Fruit fly (Drosophila melanogaster): ENCODE results near the gene Theg.

The Theg gene

dm6 chr3R:22034160-22034742 lies 19.8 kb downstream of the Theg start, which contains the start of the genes CG45099, CG6015, pit and Fadd:
Gene CG45099 (minus strand): TSS chr3R:22034286.
Gene CG6015 (minus strand): TSS chr3R:22034286.
Gene pit (plus strand): TSS chr3R:22034298.
Gene Fadd (plus strand): TSS chr3R:22034455.
- TF ChIP-seq CG32264 (GFP tag; optimal IDR thresholded peaks at IDR 0.05) = peak; percentile 7
- TF ChIP-seq Hr83 (GFP tag; optimal IDR thresholded peaks at IDR 0.05; ENCODE audit: poor library complexity, severe bottlenecking) = no peak

DNA sequence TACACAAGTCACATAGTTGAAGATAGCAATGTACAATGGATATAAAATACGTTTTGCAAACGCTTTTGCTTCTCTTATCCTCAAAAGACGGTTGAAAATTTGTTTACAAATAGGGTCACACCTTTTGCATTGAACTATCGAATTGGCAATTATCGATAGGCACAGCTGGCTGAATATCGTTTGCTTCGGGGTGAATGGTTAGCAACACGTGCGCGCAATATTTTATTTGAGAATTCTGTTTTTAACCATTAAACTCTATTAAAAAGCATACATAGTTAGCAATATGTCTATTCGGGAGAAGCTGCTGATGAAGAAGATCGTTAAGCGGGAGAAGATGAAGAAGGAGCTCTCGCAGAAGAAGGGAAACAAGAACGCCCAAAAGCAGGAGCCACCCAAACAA lies 21.1 kb downstream of the Theg start:
- TF ChIP-seq rgr (GFP tag; optimal IDR thresholded peaks at IDR 0.05) = no peak
- no peak for TF ChIP-seq pan (optimal IDR thresholded peaks at IDR 0.05)
- no peak for TF ChIP-seq CG9705 (GFP tag; optimal IDR thresholded peaks at IDR 0.05)
- TF ChIP-seq CrebA (GFP tag; optimal IDR thresholded peaks at IDR 0.05; ENCODE audit: borderline replicate concordance) = no peak
- no peak for TF ChIP-seq tai (GFP tag; optimal IDR thresholded peaks at IDR 0.05)
- TF ChIP-seq lola (GFP tag; optimal IDR thresholded peaks at IDR 0.05) = no peak
- TF ChIP-seq Mio (GFP tag; optimal IDR thresholded peaks at IDR 0.05) = no peak
- TF ChIP-seq N (GFP tag; optimal IDR thresholded peaks at IDR 0.05) = no peak
- no peak for TF ChIP-seq h (GFP tag; optimal IDR thresholded peaks at IDR 0.05)
- TF ChIP-seq Rel (GFP tag; optimal IDR thresholded peaks at IDR 0.05) = no peak
- peak; percentile 56 for TF ChIP-seq Rel (tag; optimal IDR thresholded peaks at IDR 0.05)
- TF ChIP-seq Myc (optimal IDR thresholded peaks at IDR 0.05) = peak; percentile 52
- TF ChIP-seq foxo (GFP tag; optimal IDR thresholded peaks at IDR 0.05) = no peak
- no peak for TF ChIP-seq dl (GFP tag; optimal IDR thresholded peaks at IDR 0.05; ENCODE audit: insufficient read depth in 1 of 2, partially characterized antibody in 2 of 2)

DNA sequence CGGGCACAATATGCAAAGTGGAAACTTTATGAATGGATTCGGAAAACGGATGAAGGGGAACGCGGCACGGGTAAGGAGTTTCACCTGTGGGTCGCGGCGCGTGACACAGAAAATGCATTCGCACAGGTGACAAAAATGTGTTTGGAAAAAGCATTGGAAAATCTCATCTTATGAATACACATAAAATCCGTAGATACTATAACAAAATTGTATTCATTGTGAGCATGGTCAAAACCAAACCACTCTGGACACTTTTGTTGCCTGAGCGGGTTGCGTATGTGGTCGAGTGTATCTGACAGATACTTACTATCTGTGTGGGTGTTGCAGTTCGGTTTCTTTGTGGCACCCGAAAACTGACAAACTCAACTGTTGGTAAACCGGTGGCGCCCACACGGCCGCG lies 25.0 kb downstream of the Theg start:
- TF ChIP-seq ey (GFP tag; optimal IDR thresholded peaks at IDR 0.05) (peak; percentile 62), Sp1 (GFP tag; optimal IDR thresholded peaks at IDR 0.05) (peak; percentile 10), tai (GFP tag; optimal IDR thresholded peaks at IDR 0.05) (no peak), HLH106 (tag; optimal IDR thresholded peaks at IDR 0.05) (peak; percentile 19), usp (GFP tag; optimal IDR thresholded peaks at IDR 0.05) (no peak), psq (GFP tag; optimal IDR thresholded peaks at IDR 0.05) (peak; percentile 50), dsf (GFP tag; optimal IDR thresholded peaks at IDR 0.05; ENCODE audit: borderline replicate concordance) (no peak), rgr (GFP tag; optimal IDR thresholded peaks at IDR 0.05) (peak; percentile 71), OdsH (GFP tag; optimal IDR thresholded peaks at IDR 0.05) (peak; percentile 61), Dif (GFP tag; optimal IDR thresholded peaks at IDR 0.05; ENCODE audit: partially characterized antibody) (no peak), Jra (GFP tag; optimal IDR thresholded peaks at IDR 0.05) (no peak)

DNA sequence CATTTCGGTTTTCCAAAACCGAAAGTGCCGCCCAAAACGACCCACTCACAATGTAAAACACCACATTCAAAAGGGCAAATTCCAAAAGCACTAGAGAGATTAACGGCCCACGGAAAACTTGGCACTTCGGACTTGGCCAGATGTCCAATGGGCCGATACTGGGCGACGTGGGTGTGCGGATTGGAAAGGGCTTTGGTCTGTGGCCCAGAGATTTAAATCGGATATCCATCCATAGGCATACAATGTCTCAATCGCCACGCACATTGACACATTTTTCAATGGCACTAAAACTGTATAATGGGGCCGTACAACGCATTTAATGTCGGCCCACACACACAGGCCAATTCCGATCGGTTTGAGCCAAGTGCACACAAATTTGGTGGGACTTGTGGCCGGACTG lies 25.9 kb downstream of the Theg start:
- TF ChIP-seq rgr (GFP tag; optimal IDR thresholded peaks at IDR 0.05) (no peak), usp (GFP tag; optimal IDR thresholded peaks at IDR 0.05) (no peak), Vsx2 (GFP tag; optimal IDR thresholded peaks at IDR 0.05; ENCODE audit: partially characterized antibody) (no peak), HLH106 (tag; optimal IDR thresholded peaks at IDR 0.05) (no peak), br (GFP tag; optimal IDR thresholded peaks at IDR 0.05) (no peak), Hr78 (GFP tag; optimal IDR thresholded peaks at IDR 0.05) (no peak), dl (GFP tag; optimal IDR thresholded peaks at IDR 0.05; ENCODE audit: insufficient read depth in 1 of 2, partially characterized antibody in 2 of 2) (no peak), OdsH (GFP tag; optimal IDR thresholded peaks at IDR 0.05) (no peak)

dm6 chr3R:22041625-22042282 lies 27.3 kb downstream of the Theg start, which contains the start of gene how:
Gene how (plus strand): TSS chr3R:22042191.
- TF ChIP-seq Jra (GFP tag; optimal IDR thresholded peaks at IDR 0.05) (no peak), h (GFP tag; optimal IDR thresholded peaks at IDR 0.05) (peak; percentile 36), CG32264 (GFP tag; optimal IDR thresholded peaks at IDR 0.05) (no peak), fru (GFP tag; optimal IDR thresholded peaks at IDR 0.05) (peak; percentile 8), dmrt93B (GFP tag; optimal IDR thresholded peaks at IDR 0.05) (no peak), CG9705 (GFP tag; optimal IDR thresholded peaks at IDR 0.05) (peak; percentile 3), Rel (GFP tag; optimal IDR thresholded peaks at IDR 0.05) (no peak), Rel (tag; optimal IDR thresholded peaks at IDR 0.05) (peak; percentile 72), Hnf4 (GFP tag; optimal IDR thresholded peaks at IDR 0.05) (peak; percentile 64), CrebA (GFP tag; optimal IDR thresholded peaks at IDR 0.05; ENCODE audit: borderline replicate concordance) (no peak), foxo (GFP tag; optimal IDR thresholded peaks at IDR 0.05) (peak in 1 of 2 experiments; percentile 56), sv (GFP tag; optimal IDR thresholded peaks at IDR 0.05) (no peak), dsf (GFP tag; optimal IDR thresholded peaks at IDR 0.05; ENCODE audit: borderline replicate concordance) (no peak), Hr83 (GFP tag; optimal IDR thresholded peaks at IDR 0.05; ENCODE audit: poor library complexity, severe bottlenecking) (no peak), Abd-B (GFP tag; optimal IDR thresholded peaks at IDR 0.05) (no peak), Dif (GFP tag; optimal IDR thresholded peaks at IDR 0.05; ENCODE audit: partially characterized antibody) (peak; percentile 33), brk (GFP tag; optimal IDR thresholded peaks at IDR 0.05) (no peak), rgr (GFP tag; optimal IDR thresholded peaks at IDR 0.05) (peak; percentile 11), usp (GFP tag; optimal IDR thresholded peaks at IDR 0.05) (no peak), GATAd (GFP tag; optimal IDR thresholded peaks at IDR 0.05) (no peak), psq (GFP tag; optimal IDR thresholded peaks at IDR 0.05) (peak; percentile 83), br (GFP tag; optimal IDR thresholded peaks at IDR 0.05) (peak; percentile 26), Vsx2 (GFP tag; optimal IDR thresholded peaks at IDR 0.05; ENCODE audit: partially characterized antibody) (no peak), Myc (optimal IDR thresholded peaks at IDR 0.05) (peak; percentile 23), Sp1 (GFP tag; optimal IDR thresholded peaks at IDR 0.05) (peak; percentile 42), Mio (GFP tag; optimal IDR thresholded peaks at IDR 0.05) (no peak), N (GFP tag; optimal IDR thresholded peaks at IDR 0.05) (no peak), jim (GFP tag; optimal IDR thresholded peaks at IDR 0.05) (no peak), OdsH (GFP tag; optimal IDR thresholded peaks at IDR 0.05) (no peak), tai (GFP tag; optimal IDR thresholded peaks at IDR 0.05) (no peak), lola (GFP tag; optimal IDR thresholded peaks at IDR 0.05) (no peak), Hr78 (GFP tag; optimal IDR thresholded peaks at IDR 0.05) (no peak)
